Worm (Caenorhabditis elegans) whole organism, L2 larva: ENCODE data around the gene K10D6.3.

Experiments
- aly-2 ChIP-seq: fragments of 150-350 bp; optimal IDR thresholded peaks from 2 replicates; lab custom pipeline; 2014; ENCODE audit warnings: missing biosample characterization, missing genetic modification characterization
- ceh-82 ChIP-seq: fragments of 150-350 bp; optimal IDR thresholded peaks from 2 replicates; lab custom pipeline; 2014; ENCODE audit warnings: missing biosample characterization, missing genetic modification characterization
- elt-3 ChIP-seq: sonication (generic microtip); optimal IDR thresholded peaks from 2 replicates; lab custom pipeline; 2017; ENCODE audit warnings: missing biosample characterization, missing genetic modification characterization
- gmeb-1 ChIP-seq: fragments of 150-350 bp; optimal IDR thresholded peaks from 2 replicates; lab custom pipeline; 2014; ENCODE audit warnings: missing biosample characterization, missing genetic modification characterization
- mdl-1 ChIP-seq, 2 experiments: fragments of 150-350 bp in 1 of 2; sonication (generic microtip) in 1 of 2; optimal IDR thresholded peaks; 2 replicates each; lab custom pipeline; 2017; ENCODE audit warnings: missing biosample characterization in 2 of 2, missing genetic modification characterization in 2 of 2
- nhr-12 ChIP-seq: fragments of 150-350 bp; optimal IDR thresholded peaks from 2 replicates; lab custom pipeline; 2014; ENCODE audit warnings: missing biosample characterization, missing genetic modification characterization
- nhr-237 ChIP-seq: fragments of 150-350 bp; optimal IDR thresholded peaks from 2 replicates; lab custom pipeline; 2014; ENCODE audit warnings: missing biosample characterization, missing genetic modification characterization
- nhr-6 ChIP-seq: fragments of 150-350 bp; optimal IDR thresholded peaks from 2 replicates; lab custom pipeline; 2014; ENCODE audit warnings: missing biosample characterization, missing genetic modification characterization
- snpc-4 ChIP-seq: fragments of 150-350 bp; optimal IDR thresholded peaks from 2 replicates; lab custom pipeline; 2014; ENCODE audit warnings: missing biosample characterization, missing genetic modification characterization
- zag-1 ChIP-seq: fragments of 150-350 bp; optimal IDR thresholded peaks from 2 replicates; lab custom pipeline; 2014; ENCODE audit warnings: missing biosample characterization, missing genetic modification characterization
- ztf-11 ChIP-seq: sonication (generic microtip); optimal IDR thresholded peaks from 2 replicates; lab custom pipeline; 2017; ENCODE audit warnings: missing biosample characterization, missing genetic modification characterization
- ztf-4 ChIP-seq: fragments of 150-350 bp; optimal IDR thresholded peaks from 2 replicates; lab custom pipeline; 2014; ENCODE audit warnings: missing biosample characterization, missing genetic modification characterization

- TF ChIP-seq elt-3 (tag; lab: Kevin White, UChicago) (no peak), ztf-11 (tag; lab: Kevin White, UChicago) (no peak), mdl-1 (tag; optimal IDR thresholded peaks at IDR 0.05; lab: Kevin White, UChicago) (no peak), nhr-237 (tag; lab: Kevin White, UChicago) (no peak), nhr-6 (tag; lab: Kevin White, UChicago) (no peak), aly-2 (tag; lab: Kevin White, UChicago) (no peak), ceh-82 (no peak), zag-1 (tag; lab: Kevin White, UChicago) (no peak), ztf-4 (tag; lab: Kevin White, UChicago) (no peak), gmeb-1 (no peak), snpc-4 (no peak), nhr-12 (no peak)
Measured at ce11 chrV:11200316-11200715, at the start of gene K10D6.3.
